Worm (Caenorhabditis elegans): ENCODE measurements around the gene K09E2.1.

Gene K09E2.1

ce11 chrX:8674514-8674913, 7.2 kb upstream of the K09E2.1 start (continued):
- TF ChIP-seq zfp-3 (GFP tag; conservative IDR thresholded peaks at IDR 0.05): no peak
- no peak for TF ChIP-seq lin-13 (GFP tag; optimal IDR thresholded peaks at IDR 0.05)
- no peak for TF ChIP-seq hif-1 (tag; optimal IDR thresholded peaks at IDR 0.05)
- no peak for TF ChIP-seq ceh-44 (GFP tag; IDR thresholded peaks at IDR 0.05)
- TF ChIP-seq set-16 (GFP tag; IDR thresholded peaks at IDR 0.05): no peak
- no peak for TF ChIP-seq spr-1 (tag; optimal IDR thresholded peaks at IDR 0.05)
- TF ChIP-seq sdz-12 (GFP tag; optimal IDR thresholded peaks at IDR 0.05): no peak
- TF ChIP-seq snpc-4 (tag; optimal IDR thresholded peaks at IDR 0.05): no peak
- TF ChIP-seq mes-2 (tag; optimal IDR thresholded peaks at IDR 0.05; ENCODE audit: poor library complexity, severe bottlenecking): peak; percentile 12
- no peak for TF ChIP-seq daf-16 (GFP tag; optimal IDR thresholded peaks at IDR 0.05)
- TF ChIP-seq daf-16 (tag; optimal IDR thresholded peaks at IDR 0.05): peak; percentile 88
- TF ChIP-seq F37D6.2 (tag; optimal IDR thresholded peaks at IDR 0.05): no peak
- peak; percentile 53 for TF ChIP-seq mep-1 (tag; optimal IDR thresholded peaks at IDR 0.05)
- TF ChIP-seq cey-2 (tag; optimal IDR thresholded peaks at IDR 0.05; ENCODE audit: borderline replicate concordance, insufficient read depth): no peak
- TF ChIP-seq arid-1 (GFP tag; conservative IDR thresholded peaks at IDR 0.05): no peak
- TF ChIP-seq F49E8.2 (tag; optimal IDR thresholded peaks at IDR 0.05; ENCODE audit: borderline replicate concordance): no peak
- TF ChIP-seq nhr-28 (tag; optimal IDR thresholded peaks at IDR 0.05): peak; percentile 65
- TF ChIP-seq zip-11 (GFP tag; IDR thresholded peaks at IDR 0.05): no peak
- TF ChIP-seq rbr-2 (tag; optimal IDR thresholded peaks at IDR 0.05): no peak
- TF ChIP-seq zfp-2 (tag; optimal IDR thresholded peaks at IDR 0.05): no peak
- TF ChIP-seq lin-1 (GFP tag; IDR thresholded peaks at IDR 0.05): no peak
- no peak for TF ChIP-seq ztf-7 (tag; optimal IDR thresholded peaks at IDR 0.05)
- TF ChIP-seq vab-7 (GFP tag; IDR thresholded peaks at IDR 0.05): no peak
- peak; percentile 77 for TF ChIP-seq tra-1 (GFP tag; IDR thresholded peaks at IDR 0.05)
- no peak for TF ChIP-seq ctbp-1 (GFP tag; IDR thresholded peaks at IDR 0.05)
- no peak for TF ChIP-seq egl-43 (GFP tag; IDR thresholded peaks at IDR 0.05)
- TF ChIP-seq nhr-11 (tag; optimal IDR thresholded peaks at IDR 0.05): no peak
- no peak for TF ChIP-seq saeg-2 (GFP tag; IDR thresholded peaks at IDR 0.05)
- TF ChIP-seq fkh-10 (GFP tag; optimal IDR thresholded peaks at IDR 0.05): no peak
- TF ChIP-seq mdt-29 (GFP tag; IDR thresholded peaks at IDR 0.05): peak; percentile 44; the same call in 1 of the 2 replicates
- no peak for TF ChIP-seq duxl-1 (tag; optimal IDR thresholded peaks at IDR 0.05; ENCODE audit: poor library complexity)
- TF ChIP-seq F10B5.3 (tag; optimal IDR thresholded peaks at IDR 0.05): no peak
- TF ChIP-seq mxl-3 (GFP tag; optimal IDR thresholded peaks at IDR 0.05): peak; percentile 72
- TF ChIP-seq nhr-102 (tag; optimal IDR thresholded peaks at IDR 0.05): peak; percentile 53
- no peak for TF ChIP-seq pha-4 (GFP tag; IDR thresholded peaks at IDR 0.05)
- TF ChIP-seq pha-4 (tag; optimal IDR thresholded peaks at IDR 0.05): no peak
- TF ChIP-seq nhr-6 (tag; optimal IDR thresholded peaks at IDR 0.05): no peak
- TF ChIP-seq lin-38 (GFP tag; IDR thresholded peaks at IDR 0.05): no peak
- peak in 1 of 2 experiments; percentile 12 for TF ChIP-seq lsy-2 (tag; optimal IDR thresholded peaks at IDR 0.05)
- TF ChIP-seq nhr-10 (tag; optimal IDR thresholded peaks at IDR 0.05): no peak
- TF ChIP-seq unc-62 (GFP tag; optimal IDR thresholded peaks at IDR 0.05 in 1 of 2): peak in 1 of 2 experiments; percentile 59
- no peak for TF ChIP-seq unc-62 (tag; optimal IDR thresholded peaks at IDR 0.05)
- peak; percentile 59 for TF ChIP-seq php-3 (GFP tag; IDR thresholded peaks at IDR 0.05)
- TF ChIP-seq ceh-20 (GFP tag; IDR thresholded peaks at IDR 0.05): peak; percentile 42; the same call in 1 of the 2 replicates
- no peak for TF ChIP-seq skn-1 (tag; optimal IDR thresholded peaks at IDR 0.05)
- TF ChIP-seq ceh-82 (tag; optimal IDR thresholded peaks at IDR 0.05): no peak
- TF ChIP-seq dmd-9 (GFP tag; IDR thresholded peaks at IDR 0.05): no peak
- TF ChIP-seq lin-15B (tag; optimal IDR thresholded peaks at IDR 0.05): no peak
- no peak for TF ChIP-seq nhr-42 (GFP tag; IDR thresholded peaks at IDR 0.05)
- no peak for TF ChIP-seq snpc-1.2 (GFP tag; IDR thresholded peaks at IDR 0.05)
- TF ChIP-seq nhr-111 (GFP tag; optimal IDR thresholded peaks at IDR 0.05): no peak
- TF ChIP-seq dmd-6 (GFP tag; IDR thresholded peaks at IDR 0.05): peak; percentile 91
